Fruit fly (Drosophila melanogaster) whole organism, embryonic: ENCODE results near the gene dre4.

ENCODE experiments used
- Antp ChIP-seq: fragments of 200-800 bp; sonication (Bioruptor generic); optimal IDR thresholded peaks from 3 replicates; lab custom pipeline; 2016; ENCODE audit warnings: missing biosample characterization, missing genetic modification characterization
- Atf-2 ChIP-seq: fragments of 200-800 bp; sonication (Bioruptor generic); optimal IDR thresholded peaks from 2 replicates; lab custom pipeline; 2016; ENCODE audit warnings: missing biosample characterization, missing genetic modification characterization
- B-H1 ChIP-seq: fragments of 200-800 bp; sonication (Bioruptor generic); IDR thresholded peaks from 3 replicates; pipeline ENCODE4 v1.3.6; 2022; ENCODE audit warnings: missing biosample characterization, missing genetic modification characterization
- CG1024 ChIP-seq: fragments of 200-800 bp; sonication (Bioruptor generic); IDR thresholded peaks from 2 replicates; pipeline ENCODE4 v1.3.6; 2022; ENCODE audit warnings: missing biosample characterization, missing genetic modification characterization
- CG10979 ChIP-seq: fragments of 200-800 bp; sonication (Bioruptor generic); optimal IDR thresholded peaks from 2 replicates; lab custom pipeline; 2018; ENCODE audit warnings: missing biosample characterization, mild to moderate bottlenecking, missing genetic modification characterization, moderate library complexity
- CG11398 ChIP-seq: fragments of 200-800 bp; sonication (Bioruptor generic); optimal IDR thresholded peaks from 2 replicates; lab custom pipeline; 2016; ENCODE audit warnings: missing biosample characterization, missing genetic modification characterization
- CG12219 ChIP-seq: fragments of 200-800 bp; sonication (Bioruptor generic); optimal IDR thresholded peaks from 3 replicates; lab custom pipeline; 2018; ENCODE audit warnings: missing biosample characterization, mild to moderate bottlenecking, missing genetic modification characterization
- CG12942 ChIP-seq: fragments of 200-800 bp; sonication (Bioruptor generic); optimal IDR thresholded peaks from 3 replicates; lab custom pipeline; 2016; ENCODE audit warnings: missing biosample characterization, missing genetic modification characterization
- CG14710 ChIP-seq: fragments of 200-800 bp; sonication (Bioruptor generic); optimal IDR thresholded peaks from 3 replicates; lab custom pipeline; 2019; ENCODE audit warnings: missing biosample characterization, mild to moderate bottlenecking, missing genetic modification characterization, moderate library complexity
- CG1647 ChIP-seq: fragments of 200-800 bp; sonication (Bioruptor generic); optimal IDR thresholded peaks from 3 replicates; lab custom pipeline; 2016; ENCODE audit warnings: missing biosample characterization, missing genetic modification characterization
- CG16813 ChIP-seq: fragments of 200-800 bp; sonication (Bioruptor generic); IDR thresholded peaks from 3 replicates; pipeline ENCODE4 v1.3.6; 2022; ENCODE audit warnings: missing biosample characterization, missing genetic modification characterization; ENCODE audit not compliant: partially characterized antibody
- CG18262 ChIP-seq: fragments of 200-800 bp; optimal IDR thresholded peaks from 3 replicates; lab custom pipeline; 2019; ENCODE audit warnings: missing biosample characterization, mild to moderate bottlenecking, missing genetic modification characterization, moderate library complexity
- CG2712 ChIP-seq: fragments of 200-800 bp; optimal IDR thresholded peaks from 3 replicates; lab custom pipeline; 2019; ENCODE audit warnings: missing biosample characterization, mild to moderate bottlenecking, missing genetic modification characterization, moderate library complexity
- CG30403 ChIP-seq: fragments of 200-800 bp; sonication (Bioruptor generic); optimal IDR thresholded peaks from 3 replicates; lab custom pipeline; 2016; ENCODE audit warnings: missing biosample characterization, missing genetic modification characterization
- CG32532 ChIP-seq: fragments of 200-800 bp; sonication (Bioruptor generic); IDR thresholded peaks from 2 replicates; pipeline ENCODE4 v1.3.6; 2022; ENCODE audit warnings: missing biosample characterization, missing genetic modification characterization
- CG3838 ChIP-seq: fragments of 200-800 bp; sonication (Bioruptor generic); optimal IDR thresholded peaks from 3 replicates; lab custom pipeline; 2016; ENCODE audit warnings: missing biosample characterization, missing genetic modification characterization
- CG4404 ChIP-seq: fragments of 200-800 bp; sonication (Bioruptor generic); IDR thresholded peaks from 2 replicates; pipeline ENCODE4 v1.3.6; 2022; ENCODE audit warnings: missing biosample characterization, missing genetic modification characterization
- CG4617 ChIP-seq: fragments of 200-800 bp; sonication (Bioruptor generic); optimal IDR thresholded peaks from 3 replicates; lab custom pipeline; 2016; ENCODE audit warnings: missing biosample characterization, missing genetic modification characterization, borderline replicate concordance
- CG5180 ChIP-seq: fragments of 200-800 bp; sonication (Bioruptor generic); optimal IDR thresholded peaks from 3 replicates; lab custom pipeline; 2017; ENCODE audit warnings: missing biosample characterization, missing genetic modification characterization, mild to moderate bottlenecking, moderate library complexity, missing genetic modification reagents
- CG6765 ChIP-seq: fragments of 200-800 bp; sonication (Bioruptor generic); optimal IDR thresholded peaks from 3 replicates; lab custom pipeline; 2017; ENCODE audit warnings: missing biosample characterization, mild to moderate bottlenecking, missing genetic modification characterization
- CG7271 ChIP-seq: fragments of 200-800 bp; sonication (Bioruptor generic); optimal IDR thresholded peaks from 2 replicates; lab custom pipeline; 2018; ENCODE audit warnings: missing biosample characterization, mild to moderate bottlenecking, missing genetic modification characterization, moderate library complexity
- CG7372 ChIP-seq: fragments of 200-800 bp; sonication (Bioruptor generic); IDR thresholded peaks from 2 replicates; pipeline ENCODE4 v1.3.6; 2022; ENCODE audit warnings: missing biosample characterization, missing genetic modification characterization
- Dek ChIP-seq: fragments of 200-800 bp; sonication (Bioruptor generic); optimal IDR thresholded peaks from 3 replicates; lab custom pipeline; 2019; ENCODE audit warnings: missing biosample characterization, mild to moderate bottlenecking, missing genetic modification characterization, moderate library complexity
- Dfd ChIP-seq, 2 experiments: fragments of >200 bp; optimal IDR thresholded peaks; 2 replicates each; lab custom pipeline; 2017; ENCODE audit warnings: missing biosample characterization in 2 of 2, missing genetic modification characterization in 2 of 2
- Dip3 ChIP-seq: fragments of 200-800 bp; sonication (Bioruptor generic); optimal IDR thresholded peaks from 3 replicates; lab custom pipeline; 2016; ENCODE audit warnings: missing biosample characterization, missing genetic modification characterization
- Doc3 ChIP-seq: fragments of 200-800 bp; sonication (Bioruptor generic); IDR thresholded peaks from 3 replicates; pipeline ENCODE4 v1.3.6; 2022; ENCODE audit warnings: missing biosample characterization, missing genetic modification characterization; ENCODE audit not compliant: partially characterized antibody
- Eip74EF ChIP-seq, 2 experiments: fragments of 200-800 bp in 1 of 2; fragments of >200 bp in 1 of 2; sonication (Bioruptor generic) in 1 of 2; optimal IDR thresholded peaks; 2 replicates each; lab custom pipeline; 2017 to 2019; ENCODE audit warnings: missing biosample characterization in 2 of 2, missing genetic modification characterization in 2 of 2, mild to moderate bottlenecking in 1 of 2, moderate library complexity in 1 of 2
- Fer1 ChIP-seq: fragments of 200-800 bp; sonication (Bioruptor generic); optimal IDR thresholded peaks from 2 replicates; lab custom pipeline; 2017; ENCODE audit warnings: missing biosample characterization, mild to moderate bottlenecking, missing genetic modification characterization
- Fer2 ChIP-seq: fragments of 200-800 bp; sonication (Bioruptor generic); optimal IDR thresholded peaks from 2 replicates; lab custom pipeline; 2018; ENCODE audit warnings: missing biosample characterization, mild to moderate bottlenecking, missing genetic modification characterization, moderate library complexity
- Gug ChIP-seq: fragments of 200-800 bp; sonication (Bioruptor generic); IDR thresholded peaks from 4 replicates; pipeline ENCODE4 v1.3.6; 2022; ENCODE audit warnings: missing biosample characterization, missing genetic modification characterization
- NC2α ChIP-seq: fragments of 200-800 bp; sonication (Bioruptor generic); optimal IDR thresholded peaks from 2 replicates; lab custom pipeline; 2016; ENCODE audit warnings: missing biosample characterization, missing genetic modification characterization
- NK7.1 ChIP-seq: fragments of 200-800 bp; sonication (Bioruptor generic); optimal IDR thresholded peaks from 3 replicates; lab custom pipeline; 2016; ENCODE audit warnings: missing biosample characterization, missing genetic modification characterization
- Pdp1 ChIP-seq, 2 experiments: fragments of 200-800 bp; sonication (Bioruptor generic); optimal IDR thresholded peaks; 3 replicates each; lab custom pipeline; 2016; ENCODE audit warnings: missing biosample characterization in 2 of 2, missing genetic modification characterization in 2 of 2, mild to moderate bottlenecking in 1 of 2, moderate library complexity in 1 of 2
- Rfx ChIP-seq: fragments of 200-800 bp; sonication (Bioruptor generic); IDR thresholded peaks from 2 replicates; pipeline ENCODE4 v1.3.6; 2022; ENCODE audit warnings: missing biosample characterization, missing genetic modification characterization
- amos ChIP-seq: fragments of 200-800 bp; sonication (Bioruptor generic); IDR thresholded peaks from 2 replicates; pipeline ENCODE4 v1.3.6; 2022; ENCODE audit warnings: missing biosample characterization, missing genetic modification characterization; ENCODE audit not compliant: partially characterized antibody
- bcd ChIP-seq: fragments of 200-800 bp; sonication (Bioruptor generic); optimal IDR thresholded peaks from 2 replicates; lab custom pipeline; 2017; ENCODE audit warnings: missing biosample characterization, mild to moderate bottlenecking, missing genetic modification characterization
- cas ChIP-seq: fragments of 200-800 bp; sonication (Bioruptor generic); IDR thresholded peaks from 2 replicates; pipeline ENCODE4 v1.3.6; 2022; ENCODE audit warnings: missing biosample characterization, missing genetic modification characterization
- ems ChIP-seq: fragments of 200-800 bp; sonication (Bioruptor generic); optimal IDR thresholded peaks from 3 replicates; lab custom pipeline; 2016; ENCODE audit warnings: missing biosample characterization, missing genetic modification characterization
- ewg ChIP-seq: fragments of 200-800 bp; sonication (Bioruptor generic); optimal IDR thresholded peaks from 3 replicates; lab custom pipeline; 2017; ENCODE audit warnings: mild to moderate bottlenecking, missing biosample characterization, missing genetic modification reagents, missing genetic modification characterization
- fd64A ChIP-seq: fragments of 200-800 bp; sonication (Bioruptor generic); optimal IDR thresholded peaks from 3 replicates; lab custom pipeline; 2018; ENCODE audit warnings: missing biosample characterization, mild to moderate bottlenecking, missing genetic modification characterization
- fu2 ChIP-seq: fragments of 200-800 bp; sonication (Bioruptor generic); optimal IDR thresholded peaks from 2 replicates; lab custom pipeline; 2016; ENCODE audit warnings: missing biosample characterization, missing genetic modification characterization
- gfzf ChIP-seq: fragments of 200-800 bp; sonication (Bioruptor generic); optimal IDR thresholded peaks from 2 replicates; lab custom pipeline; 2016; ENCODE audit warnings: missing biosample characterization, mild to moderate bottlenecking, missing genetic modification characterization, moderate library complexity
- klu ChIP-seq: fragments of 200-800 bp; sonication (Bioruptor generic); IDR thresholded peaks from 2 replicates; pipeline ENCODE4 v1.3.6; 2022; ENCODE audit warnings: missing biosample characterization, missing genetic modification characterization
- lmd ChIP-seq: fragments of 200-800 bp; sonication (Bioruptor generic); IDR thresholded peaks from 2 replicates; pipeline ENCODE4 v1.3.6; 2022; ENCODE audit warnings: missing biosample characterization, missing genetic modification characterization
- shn ChIP-seq: fragments of 200-800 bp; sonication (Bioruptor generic); optimal IDR thresholded peaks from 3 replicates; lab custom pipeline; 2016; ENCODE audit warnings: missing biosample characterization, missing genetic modification characterization
- unpg ChIP-seq: fragments of 200-800 bp; sonication (Bioruptor generic); optimal IDR thresholded peaks from 3 replicates; lab custom pipeline; 2018; ENCODE audit warnings: missing biosample characterization, mild to moderate bottlenecking, missing genetic modification characterization, moderate library complexity
- vfl ChIP-seq: fragments of 200-800 bp; sonication (Bioruptor generic); optimal IDR thresholded peaks from 2 replicates; lab custom pipeline; 2016; ENCODE audit warnings: missing biosample characterization, missing genetic modification characterization
- zen ChIP-seq: fragments of 200-800 bp; sonication (Bioruptor generic); optimal IDR thresholded peaks from 3 replicates; lab custom pipeline; 2018; ENCODE audit warnings: missing biosample characterization, mild to moderate bottlenecking, missing genetic modification characterization, moderate library complexity
- zfh2 ChIP-seq: fragments of 200-800 bp; sonication (Bioruptor generic); optimal IDR thresholded peaks from 2 replicates; lab custom pipeline; 2016; ENCODE audit warnings: missing biosample characterization, missing genetic modification characterization

Gene dre4

DNA sequence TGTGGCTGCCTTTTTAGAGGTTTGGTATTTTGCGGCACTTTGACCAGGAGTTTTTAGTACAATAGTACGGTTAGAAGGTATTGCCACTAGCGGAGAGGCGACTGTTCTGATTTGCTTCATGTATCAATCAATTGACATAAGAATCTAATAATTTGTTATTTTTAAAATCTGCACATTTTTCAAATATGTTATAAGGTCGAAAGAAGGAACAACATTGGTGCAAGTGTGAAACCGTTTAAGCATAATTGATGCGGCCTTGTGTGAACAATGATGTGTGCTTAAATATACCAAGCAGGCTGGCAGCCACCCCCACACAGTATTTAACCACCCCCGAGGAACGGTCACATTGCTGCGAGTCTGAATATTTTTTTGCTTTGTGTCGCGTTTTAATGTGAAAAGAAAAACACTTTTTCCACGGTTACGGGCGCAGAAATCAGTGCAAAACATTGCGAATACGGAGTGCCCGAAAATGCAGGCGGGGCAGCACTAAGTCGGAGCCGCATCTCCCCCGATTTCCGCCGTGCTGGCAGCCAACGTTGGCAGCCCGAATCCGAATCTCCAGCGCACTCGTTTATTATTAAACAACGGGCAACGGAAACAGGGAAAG lies 10.9 kb downstream of the dre4 start, which contains the start of the genes HBS1 and CG12025 (continued):
- no peak for TF ChIP-seq Doc3 (GFP tag; lab: Robert Waterston, UW)
- peak; percentile 31 for TF ChIP-seq Atf-2
- TF ChIP-seq ewg (GFP tag; lab: Kevin White, UChicago) = peak; percentile 66
- TF ChIP-seq Rfx (GFP tag; lab: Robert Waterston, UW) = peak; percentile 71
- TF ChIP-seq CG16813 = 0 out of 3 replicates have a peak, but pooled peaks have one; percentile 22
- TF ChIP-seq CG11398 (GFP tag; lab: Kevin White, UChicago) = no peak
- TF ChIP-seq CG5180 = no peak
- TF ChIP-seq Fer2 (tag; lab: Kevin White, UChicago) = peak; percentile 32
- no peak for TF ChIP-seq CG12219 (GFP tag; lab: Kevin White, UChicago)
- TF ChIP-seq B-H1 (GFP tag; lab: Robert Waterston, UW) = no peak
- TF ChIP-seq CG7271 (tag; lab: Kevin White, UChicago) = no peak
- TF ChIP-seq Dek (tag; lab: Kevin White, UChicago) = peak; percentile 34
- TF ChIP-seq bcd (GFP tag; lab: Kevin White, UChicago) = peak; percentile 61
- TF ChIP-seq klu (GFP tag; lab: Robert Waterston, UW) = peak; percentile 81
- peak; percentile 39 for TF ChIP-seq zen (tag; lab: Kevin White, UChicago)
- TF ChIP-seq fu2 (GFP tag; lab: Kevin White, UChicago) = peak; percentile 36
- 0 out of 2 replicates have a peak, but pooled peaks have one; percentile 4 for TF ChIP-seq amos
- no peak for TF ChIP-seq fd64A (GFP tag; lab: Kevin White, UChicago)
- TF ChIP-seq unpg (GFP tag; lab: Kevin White, UChicago) = peak; percentile 40
- no peak for TF ChIP-seq Eip74EF (GFP tag; optimal IDR thresholded peaks at IDR 0.05; lab: Kevin White, UChicago)
- peak; percentile 69 for TF ChIP-seq lmd (GFP tag; lab: Robert Waterston, UW)
- TF ChIP-seq Antp (GFP tag; lab: Kevin White, UChicago) = peak; percentile 33
- TF ChIP-seq CG10979 = peak; percentile 13
- TF ChIP-seq NC2α (GFP tag; lab: Kevin White, UChicago) = no peak
- peak; percentile 64 for TF ChIP-seq zfh2 (GFP tag; lab: Kevin White, UChicago)
- TF ChIP-seq Dip3 (GFP tag; lab: Kevin White, UChicago) = peak; percentile 62
- peak; percentile 6 for TF ChIP-seq CG6765 (GFP tag; lab: Kevin White, UChicago)
- peak; percentile 74 for TF ChIP-seq CG4404 (GFP tag; lab: Robert Waterston, UW)
- TF ChIP-seq CG18262 (tag; lab: Kevin White, UChicago) = peak; percentile 45
- TF ChIP-seq CG4617 (GFP tag; lab: Kevin White, UChicago) = peak; percentile 81
- TF ChIP-seq gfzf (GFP tag; lab: Kevin White, UChicago) = peak; percentile 96
- TF ChIP-seq CG1024 (GFP tag; lab: Robert Waterston, UW) = peak; percentile 10; the same call in 1 of the 2 replicates
- peak; percentile 26 for TF ChIP-seq CG3838
- no peak for TF ChIP-seq NK7.1
- TF ChIP-seq Fer1 (GFP tag; lab: Kevin White, UChicago) = no peak
- TF ChIP-seq CG32532 (GFP tag; lab: Robert Waterston, UW) = peak; percentile 31; the same call in 1 of the 2 replicates
- TF ChIP-seq CG30403 (GFP tag; lab: Kevin White, UChicago) = peak; percentile 71
- peak; percentile 66 for TF ChIP-seq CG2712 (tag; lab: Kevin White, UChicago)
- peak; percentile 9 for TF ChIP-seq CG12942
- TF ChIP-seq Dfd (GFP tag; optimal IDR thresholded peaks at IDR 0.05; lab: Kevin White, UChicago) = peak in 1 of 2 experiments; percentile 6
- TF ChIP-seq CG1647 (GFP tag; lab: Kevin White, UChicago) = peak; percentile 41
- TF ChIP-seq vfl = no peak
- TF ChIP-seq CG14710 (tag; lab: Kevin White, UChicago) = peak; percentile 85
- TF ChIP-seq Pdp1 (GFP tag; optimal IDR thresholded peaks at IDR 0.05; lab: Kevin White, UChicago) = peak; percentile 60 to 68
- no peak for TF ChIP-seq ems (GFP tag; lab: Kevin White, UChicago)
- peak; percentile 59 for TF ChIP-seq shn
- TF ChIP-seq Gug (GFP tag; lab: Robert Waterston, UW) = peak; percentile 56; the same call in 1 of the 4 replicates
- 0 out of 2 replicates have a peak, but pooled peaks have one; percentile 26 for TF ChIP-seq cas (GFP tag; lab: Robert Waterston, UW)
- TF ChIP-seq CG7372 (GFP tag; lab: Robert Waterston, UW) = peak; percentile 72
